Worm (Caenorhabditis elegans) whole organism, L3 larva: ENCODE data around the gene C50F4.12.
A peak's percentile ranks its signal among the peaks of the same experiment; 100 is the strongest.

ENCODE experiments used
- R02D3.7 ChIP-seq: fragments of 150-350 bp; optimal IDR thresholded peaks from 2 replicates; lab custom pipeline; 2014; ENCODE audit warnings: missing biosample characterization, missing genetic modification characterization
- ZK546.5 ChIP-seq: sonication (generic microtip); optimal IDR thresholded peaks from 2 replicates; lab custom pipeline; 2017; ENCODE audit warnings: missing biosample characterization, missing genetic modification characterization
- aly-2 ChIP-seq: fragments of 150-350 bp; optimal IDR thresholded peaks from 2 replicates; lab custom pipeline; 2014; ENCODE audit warnings: missing biosample characterization, missing genetic modification characterization
- ama-1 ChIP-seq: fragments of 150-350 bp; optimal IDR thresholded peaks from 2 replicates; lab custom pipeline; 2018
- ceh-16 ChIP-seq: sonication (generic microtip); optimal IDR thresholded peaks from 2 replicates; lab custom pipeline; 2017; ENCODE audit warnings: missing biosample characterization, missing genetic modification characterization
- ceh-28 ChIP-seq: fragments of 150-350 bp; optimal IDR thresholded peaks from 2 replicates; lab custom pipeline; 2014; ENCODE audit warnings: missing biosample characterization, missing genetic modification reagents, missing genetic modification characterization
- ceh-82 ChIP-seq: fragments of 150-350 bp; optimal IDR thresholded peaks from 2 replicates; lab custom pipeline; 2014; ENCODE audit warnings: missing biosample characterization, missing genetic modification characterization
- ceh-9 ChIP-seq: sonication (generic microtip); optimal IDR thresholded peaks from 2 replicates; lab custom pipeline; 2018; ENCODE audit warnings: missing biosample characterization, missing genetic modification characterization
- daf-12 ChIP-seq: fragments of 150-350 bp; optimal IDR thresholded peaks from 2 replicates; lab custom pipeline; 2014; ENCODE audit warnings: missing biosample characterization, missing genetic modification reagents, missing genetic modification characterization
- egl-27 ChIP-seq: sonication (generic microtip); optimal IDR thresholded peaks from 4 replicates; lab custom pipeline; 2017; ENCODE audit warnings: missing biosample characterization, missing genetic modification reagents, missing genetic modification characterization
- egl-5 ChIP-seq: fragments of 150-350 bp; optimal IDR thresholded peaks from 2 replicates; lab custom pipeline; 2017; ENCODE audit warnings: missing biosample characterization, missing genetic modification reagents, missing genetic modification characterization, inconsistent platforms
- elt-1 ChIP-seq: fragments of 150-350 bp; optimal IDR thresholded peaks from 2 replicates; lab custom pipeline; 2014; ENCODE audit warnings: missing biosample characterization, missing genetic modification characterization
- elt-2 ChIP-seq: sonication (generic microtip); optimal IDR thresholded peaks from 2 replicates; lab custom pipeline; 2016; ENCODE audit warnings: missing genetic modification reagents, mild to moderate bottlenecking, missing genetic modification characterization, missing compliant biosample characterization
- elt-3 ChIP-seq, 3 experiments: fragments of 150-350 bp in 1 of 3; sonication (generic microtip) in 2 of 3; optimal IDR thresholded peaks; 2 replicates in 2 of 3; 4 replicates in 1 of 3; lab custom pipeline; 2014 to 2017; ENCODE audit warnings: missing biosample characterization in 3 of 3, missing genetic modification characterization in 3 of 3
- eor-1 ChIP-seq, 2 experiments: fragments of 150-350 bp; optimal IDR thresholded peaks; 2 replicates each; lab custom pipeline; 2014 to 2018; ENCODE audit warnings: missing biosample characterization in 2 of 2, missing genetic modification characterization in 2 of 2
- fkh-10 ChIP-seq: sonication (generic microtip); optimal IDR thresholded peaks from 2 replicates; lab custom pipeline; 2017; ENCODE audit warnings: missing biosample characterization, missing genetic modification reagents, missing genetic modification characterization
- fkh-2 ChIP-seq: fragments of 150-350 bp; optimal IDR thresholded peaks from 2 replicates; lab custom pipeline; 2014; ENCODE audit warnings: missing biosample characterization, missing genetic modification reagents, missing genetic modification characterization
- fos-1 ChIP-seq: fragments of 150-350 bp; optimal IDR thresholded peaks from 2 replicates; lab custom pipeline; 2014; ENCODE audit warnings: missing biosample characterization, missing genetic modification characterization
- hmg-11 ChIP-seq: sonication (generic microtip); optimal IDR thresholded peaks from 2 replicates; lab custom pipeline; 2016; ENCODE audit warnings: missing genetic modification characterization, missing compliant biosample characterization
- jun-1 ChIP-seq: fragments of 150-350 bp; optimal IDR thresholded peaks from 2 replicates; lab custom pipeline; 2014; ENCODE audit warnings: missing biosample characterization, missing genetic modification reagents, missing genetic modification characterization
- lin-15B ChIP-seq: fragments of 150-350 bp; optimal IDR thresholded peaks from 2 replicates; lab custom pipeline; 2014; ENCODE audit warnings: missing biosample characterization, missing genetic modification characterization
- lin-39 ChIP-seq: fragments of 150-350 bp; optimal IDR thresholded peaks from 2 replicates; lab custom pipeline; 2018; ENCODE audit warnings: missing biosample characterization, missing genetic modification reagents, missing genetic modification characterization
- lsy-12 ChIP-seq: sonication (generic microtip); optimal IDR thresholded peaks from 2 replicates; lab custom pipeline; 2016; ENCODE audit warnings: mild to moderate bottlenecking, missing genetic modification characterization, missing compliant biosample characterization
- mdl-1 ChIP-seq: fragments of 150-350 bp; optimal IDR thresholded peaks from 2 replicates; lab custom pipeline; 2014; ENCODE audit warnings: missing biosample characterization, missing genetic modification characterization
- mml-1 ChIP-seq: fragments of 150-350 bp; sonication (generic microtip); optimal IDR thresholded peaks from 3 replicates; lab custom pipeline; 2014; ENCODE audit warnings: missing biosample characterization, missing genetic modification characterization
- nfya-1 ChIP-seq: sonication (generic microtip); optimal IDR thresholded peaks from 2 replicates; lab custom pipeline; 2017; ENCODE audit warnings: missing genetic modification characterization, mild to moderate bottlenecking, missing compliant biosample characterization, antibody characterized with exemption, moderate library complexity; ENCODE audit not compliant: insufficient read depth
- nhr-11 ChIP-seq: fragments of 150-350 bp; optimal IDR thresholded peaks from 2 replicates; lab custom pipeline; 2014; ENCODE audit warnings: missing biosample characterization, missing genetic modification characterization
- nhr-12 ChIP-seq: fragments of 150-350 bp; optimal IDR thresholded peaks from 2 replicates; lab custom pipeline; 2014; ENCODE audit warnings: missing biosample characterization, missing genetic modification characterization
- nhr-23 ChIP-seq: fragments of 150-350 bp; optimal IDR thresholded peaks from 2 replicates; lab custom pipeline; 2014; ENCODE audit warnings: missing biosample characterization, missing genetic modification reagents, missing genetic modification characterization
- nhr-237 ChIP-seq: fragments of 150-350 bp; optimal IDR thresholded peaks from 2 replicates; lab custom pipeline; 2014; ENCODE audit warnings: missing biosample characterization, missing genetic modification characterization
- nhr-25 ChIP-seq: sonication (generic microtip); optimal IDR thresholded peaks from 2 replicates; lab custom pipeline; 2017; ENCODE audit warnings: missing biosample characterization, missing genetic modification characterization
- nhr-28 ChIP-seq: fragments of 150-350 bp; optimal IDR thresholded peaks from 2 replicates; lab custom pipeline; 2014; ENCODE audit warnings: missing biosample characterization, missing genetic modification characterization
- nhr-43 ChIP-seq: sonication (generic microtip); optimal IDR thresholded peaks from 2 replicates; lab custom pipeline; 2016; ENCODE audit warnings: mild to moderate bottlenecking, missing genetic modification characterization, missing compliant biosample characterization; ENCODE audit not compliant: poor library complexity, severe bottlenecking
- nhr-67 ChIP-seq: fragments of 150-350 bp; optimal IDR thresholded peaks from 2 replicates; lab custom pipeline; 2014; ENCODE audit warnings: missing biosample characterization, missing genetic modification characterization
- nhr-76 ChIP-seq: fragments of 150-350 bp; sonication (generic microtip); optimal IDR thresholded peaks from 5 replicates; lab custom pipeline; 2014; ENCODE audit warnings: missing biosample characterization, missing genetic modification characterization
- nhr-77 ChIP-seq: fragments of 150-350 bp; optimal IDR thresholded peaks from 2 replicates; lab custom pipeline; 2014; ENCODE audit warnings: missing biosample characterization, missing genetic modification characterization
- pha-4 ChIP-seq: fragments of 150-350 bp; optimal IDR thresholded peaks from 2 replicates; lab custom pipeline; 2014; ENCODE audit warnings: missing biosample characterization, missing genetic modification reagents, missing genetic modification characterization
- pqm-1 ChIP-seq: fragments of 150-350 bp; optimal IDR thresholded peaks from 2 replicates; lab custom pipeline; 2017; ENCODE audit warnings: missing biosample characterization, missing genetic modification characterization, inconsistent platforms
- sea-2 ChIP-seq: fragments of 150-350 bp; sonication (generic microtip); optimal IDR thresholded peaks from 4 replicates; lab custom pipeline; 2014; ENCODE audit warnings: missing biosample characterization, missing genetic modification reagents, missing genetic modification characterization
- skn-1 ChIP-seq: fragments of 150-350 bp; optimal IDR thresholded peaks from 2 replicates; lab custom pipeline; 2014; ENCODE audit warnings: missing biosample characterization, missing genetic modification characterization
- snpc-4 ChIP-seq: fragments of 150-350 bp; optimal IDR thresholded peaks from 2 replicates; lab custom pipeline; 2014; ENCODE audit warnings: missing biosample characterization, missing genetic modification characterization
- tbx-2 ChIP-seq: sonication (generic microtip); optimal IDR thresholded peaks from 2 replicates; lab custom pipeline; 2016; ENCODE audit warnings: mild to moderate bottlenecking, missing genetic modification characterization, missing compliant biosample characterization
- unc-39 ChIP-seq: sonication (generic microtip); optimal IDR thresholded peaks from 4 replicates; lab custom pipeline; 2017; ENCODE audit warnings: missing biosample characterization, missing genetic modification characterization
- unc-62 ChIP-seq: fragments of 150-350 bp; sonication (generic microtip); optimal IDR thresholded peaks from 4 replicates; lab custom pipeline; 2014; ENCODE audit warnings: missing biosample characterization, missing genetic modification reagents, missing genetic modification characterization
- zag-1 ChIP-seq: fragments of 150-350 bp; optimal IDR thresholded peaks from 2 replicates; lab custom pipeline; 2014; ENCODE audit warnings: missing biosample characterization, missing genetic modification characterization
- ztf-11 ChIP-seq: fragments of 150-350 bp; optimal IDR thresholded peaks from 2 replicates; lab custom pipeline; 2014; ENCODE audit warnings: missing biosample characterization, missing genetic modification characterization
- ztf-4 ChIP-seq: fragments of 150-350 bp; optimal IDR thresholded peaks from 2 replicates; lab custom pipeline; 2014; ENCODE audit warnings: missing biosample characterization, missing genetic modification characterization

The C50F4.12 gene

ce11 chrV:9546860-9547269, 7.3 kb upstream of the C50F4.12 start, which contains the start of gene his-37 (continued):
- no peak for TF ChIP-seq nhr-12 (tag; lab: Kevin White, UChicago)
- peak; percentile 86 for TF ChIP-seq zag-1 (tag; lab: Kevin White, UChicago)
- peak; percentile 92 for TF ChIP-seq ceh-28
- TF ChIP-seq jun-1 (tag; lab: Kevin White, UChicago), result peak; percentile 98
- peak; percentile 99 for TF ChIP-seq lsy-12

ce11 chrV:9546042-9546581, 6.6 kb upstream of the C50F4.12 start, which contains the start of gene C50F4.6:
C50F4.6 (plus strand) TSS chrV:9546092.
- TF ChIP-seq ama-1 (lab: Kevin White, UChicago) (peak; percentile 48), ztf-4 (tag; lab: Kevin White, UChicago) (no peak)

DNA sequence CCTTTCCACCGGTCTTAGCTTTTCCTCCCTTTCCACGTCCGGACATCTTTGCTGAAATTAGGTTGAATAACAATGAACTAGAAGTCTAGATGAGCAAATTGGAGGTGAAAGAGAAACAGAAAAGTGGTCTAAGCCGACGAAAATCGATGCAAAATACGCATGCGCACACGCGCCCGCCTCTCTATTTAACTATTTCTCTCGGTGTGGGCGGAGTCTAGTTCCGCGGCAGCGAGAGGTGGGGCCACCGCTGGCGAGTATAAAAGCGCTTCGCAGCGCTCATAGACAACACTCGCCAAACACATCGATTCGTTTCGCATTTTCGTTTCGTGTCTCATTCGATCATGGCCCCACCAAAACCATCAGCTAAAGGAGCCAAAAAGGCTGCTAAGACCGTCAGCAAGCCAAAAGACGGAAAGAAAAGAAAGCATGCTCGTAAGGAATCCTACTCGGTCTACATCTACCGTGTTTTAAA, 5.7 kb upstream of the C50F4.12 start, which contains the start of the genes his-35 and his-41:
Gene his-35, minus strand, starts transcription at position 51 of the 472 bp plus-strand sequence.
Gene his-41, plus strand, starts transcription at position 299 of the 472 bp plus-strand sequence.
- TF ChIP-seq elt-3 (tag; optimal IDR thresholded peaks at IDR 0.05; lab: Kevin White, UChicago) (no peak), ZK546.5 (tag; lab: Kevin White, UChicago) (no peak), nhr-77 (tag; lab: Kevin White, UChicago) (no peak), elt-1 (tag; lab: Kevin White, UChicago) (no peak), nhr-28 (no peak), nhr-12 (tag; lab: Kevin White, UChicago) (no peak), nfya-1 (tag; lab: Kevin White, UChicago) (peak; percentile 69), daf-12 (tag; lab: Kevin White, UChicago) (no peak), aly-2 (tag; lab: Kevin White, UChicago) (no peak), ama-1 (lab: Kevin White, UChicago) (peak; percentile 85), skn-1 (no peak), fos-1 (tag; lab: Kevin White, UChicago) (no peak), elt-2 (no peak), lin-39 (tag; lab: Kevin White, UChicago) (peak; percentile 57), ceh-82 (tag; lab: Kevin White, UChicago) (no peak), snpc-4 (peak; percentile 24), zag-1 (tag; lab: Kevin White, UChicago) (no peak), mml-1 (tag; lab: Kevin White, UChicago) (no peak), jun-1 (tag; lab: Kevin White, UChicago) (peak; percentile 41), unc-62 (GFP tag; lab: Kevin White, UChicago) (no peak), mdl-1 (tag; lab: Kevin White, UChicago) (no peak), ztf-11 (tag; lab: Kevin White, UChicago) (no peak), nhr-67 (tag; lab: Kevin White, UChicago) (no peak), nhr-237 (tag; lab: Kevin White, UChicago) (no peak), ceh-28 (peak; percentile 7), R02D3.7 (no peak), nhr-43 (tag; lab: Kevin White, UChicago) (peak; percentile 15), ceh-9 (no peak), fkh-10 (GFP tag; lab: Kevin White, UChicago) (no peak), lin-15B (tag; lab: Kevin White, UChicago) (peak; percentile 37), nhr-25 (tag; lab: Kevin White, UChicago) (peak; percentile 77), fkh-2 (tag; lab: Kevin White, UChicago) (no peak), ztf-4 (tag; lab: Kevin White, UChicago) (no peak), pqm-1 (tag; lab: Kevin White, UChicago) (no peak), pha-4 (tag; lab: Kevin White, UChicago) (peak; percentile 34), lsy-12 (peak; percentile 3), nhr-11 (tag; lab: Kevin White, UChicago) (no peak), tbx-2 (tag; lab: Kevin White, UChicago) (peak; percentile 16), egl-5 (no peak), egl-27 (tag; lab: Kevin White, UChicago) (no peak), nhr-76 (tag; lab: Kevin White, UChicago) (no peak), ceh-16 (tag; lab: Kevin White, UChicago) (no peak), unc-39 (tag; lab: Kevin White, UChicago) (no peak), hmg-11 (tag; lab: Kevin White, UChicago) (no peak), eor-1 (tag; optimal IDR thresholded peaks at IDR 0.05; lab: Kevin White, UChicago) (no peak), nhr-23 (no peak), sea-2 (GFP tag; lab: Kevin White, UChicago) (no peak)
